Worm (Caenorhabditis elegans) whole organism, young adult: Measurements from ENCODE around the gene ZK856.16.
A peak's percentile ranks its signal among the peaks of the same experiment; 100 is the strongest.

Source experiments
- B0019.2 ChIP-seq: fragments of 200-800 bp; sonication (Bioruptor generic); conservative IDR thresholded peaks from 2 replicates; pipeline ENCODE4 v1.3.6; 2022; ENCODE audit warnings: missing genetic modification reagents, missing genetic modification characterization, missing compliant biosample characterization
- F57C9.4 ChIP-seq: sonication (generic microtip); optimal IDR thresholded peaks from 2 replicates; lab custom pipeline; 2017; ENCODE audit warnings: mild to moderate bottlenecking, missing genetic modification characterization, missing compliant biosample characterization
- K11D2.4 ChIP-seq: fragments of 200-800 bp; sonication (Bioruptor generic); IDR thresholded peaks from 2 replicates; pipeline ENCODE4 v1.3.6; 2022; ENCODE audit warnings: missing genetic modification reagents, missing genetic modification characterization, missing compliant biosample characterization
- T07F8.4 ChIP-seq: sonication (generic microtip); optimal IDR thresholded peaks from 2 replicates; lab custom pipeline; 2016; ENCODE audit warnings: mild to moderate bottlenecking, missing genetic modification characterization, moderate library complexity, missing compliant biosample characterization
- T26A5.8 ChIP-seq: sonication (generic microtip); optimal IDR thresholded peaks from 2 replicates; lab custom pipeline; 2016; ENCODE audit warnings: missing genetic modification characterization, missing compliant biosample characterization
- ZK185.1 ChIP-seq: sonication (generic microtip); optimal IDR thresholded peaks from 2 replicates; lab custom pipeline; 2016; ENCODE audit warnings: mild to moderate bottlenecking, missing genetic modification characterization, missing compliant biosample characterization; ENCODE audit not compliant: poor library complexity, severe bottlenecking
- akir-1 ChIP-seq: fragments of 200-800 bp; sonication (Bioruptor generic); optimal IDR thresholded peaks from 2 replicates; lab custom pipeline; 2018; ENCODE audit warnings: mild to moderate bottlenecking, missing genetic modification characterization, moderate library complexity, missing compliant biosample characterization
- aptf-2 ChIP-seq: fragments of 200-800 bp; sonication (Bioruptor generic); conservative IDR thresholded peaks from 2 replicates; pipeline ENCODE4 v1.3.6; 2022; ENCODE audit warnings: missing genetic modification reagents, missing genetic modification characterization, missing compliant biosample characterization
- aptf-3 ChIP-seq: fragments of 200-800 bp; sonication (Bioruptor generic); IDR thresholded peaks from 2 replicates; pipeline ENCODE4 v1.3.6; 2022; ENCODE audit warnings: missing genetic modification characterization, missing compliant biosample characterization
- attf-3 ChIP-seq: fragments of 200-800 bp; sonication (Bioruptor generic); conservative IDR thresholded peaks from 2 replicates; pipeline ENCODE4 v1.3.6; 2022; ENCODE audit warnings: missing genetic modification reagents, missing genetic modification characterization, missing compliant biosample characterization
- attf-5 ChIP-seq: fragments of 200-800 bp; sonication (Bioruptor generic); optimal IDR thresholded peaks from 2 replicates; lab custom pipeline; 2018; ENCODE audit warnings: mild to moderate bottlenecking, missing genetic modification characterization, missing compliant biosample characterization
- bed-2 ChIP-seq: fragments of 200-800 bp; sonication (Bioruptor generic); IDR thresholded peaks from 2 replicates; pipeline ENCODE4 v1.3.6; 2022; ENCODE audit warnings: missing genetic modification reagents, missing genetic modification characterization, missing compliant biosample characterization
- ccch-3 ChIP-seq: fragments of 200-800 bp; sonication (Bioruptor generic); optimal IDR thresholded peaks from 2 replicates; lab custom pipeline; 2018; ENCODE audit warnings: mild to moderate bottlenecking, missing genetic modification characterization, missing compliant biosample characterization
- cebp-1 ChIP-seq, 2 experiments: fragments of 200-800 bp in 1 of 2; sonication (Bioruptor generic) in 1 of 2; sonication (generic microtip) in 1 of 2; IDR thresholded peaks in 1 of 2; optimal IDR thresholded peaks in 1 of 2; 2 replicates each; pipeline versions ENCODE4 v1.3.6 to Lab custom; 2017 to 2022; ENCODE audit warnings: missing compliant biosample characterization in 2 of 2, missing genetic modification characterization in 2 of 2, mild to moderate bottlenecking in 1 of 2, missing genetic modification reagents in 1 of 2, moderate library complexity in 1 of 2
- cebp-2 ChIP-seq: fragments of 200-800 bp; sonication (Bioruptor generic); IDR thresholded peaks from 2 replicates; pipeline ENCODE4 v1.3.6; 2022; ENCODE audit warnings: missing genetic modification characterization, missing compliant biosample characterization
- ceh-100 ChIP-seq: fragments of 200-800 bp; sonication (Bioruptor generic); IDR thresholded peaks from 2 replicates; pipeline ENCODE4 v1.3.6; 2022; ENCODE audit warnings: missing genetic modification reagents, missing genetic modification characterization, missing compliant biosample characterization
- ceh-27 ChIP-seq: fragments of 200-800 bp; sonication (Bioruptor generic); optimal IDR thresholded peaks from 2 replicates; lab custom pipeline; 2018; ENCODE audit warnings: mild to moderate bottlenecking, missing genetic modification characterization, moderate library complexity, missing compliant biosample characterization
- ceh-58 ChIP-seq: fragments of 200-800 bp; sonication (Bioruptor generic); IDR thresholded peaks from 2 replicates; pipeline ENCODE4 v1.3.6; 2022; ENCODE audit warnings: missing genetic modification characterization, missing compliant biosample characterization
- die-1 ChIP-seq: sonication (generic microtip); optimal IDR thresholded peaks from 2 replicates; lab custom pipeline; 2016; ENCODE audit warnings: missing genotype, mild to moderate bottlenecking, missing genetic modification characterization, missing compliant biosample characterization
- dox-1 ChIP-seq: fragments of 200-800 bp; sonication (Bioruptor generic); IDR thresholded peaks from 2 replicates; pipeline ENCODE4 v1.3.6; 2022; ENCODE audit warnings: missing genetic modification reagents, missing genetic modification characterization, missing compliant biosample characterization
- ets-4 ChIP-seq: fragments of 200-800 bp; sonication (Bioruptor generic); optimal IDR thresholded peaks from 2 replicates; lab custom pipeline; 2018; ENCODE audit warnings: mild to moderate bottlenecking, missing genetic modification characterization, missing compliant biosample characterization
- gei-17 ChIP-seq: fragments of 200-800 bp; sonication (Bioruptor generic); optimal IDR thresholded peaks from 2 replicates; lab custom pipeline; 2018; ENCODE audit warnings: mild to moderate bottlenecking, missing genetic modification characterization, missing compliant biosample characterization
- hlh-12 ChIP-seq: sonication (generic microtip); optimal IDR thresholded peaks from 2 replicates; lab custom pipeline; 2016; ENCODE audit warnings: missing genetic modification characterization, missing compliant biosample characterization
- hmg-1.2 ChIP-seq: fragments of 200-800 bp; sonication (Bioruptor generic); IDR thresholded peaks from 2 replicates; pipeline ENCODE4 v1.3.6; 2022; ENCODE audit warnings: missing genetic modification reagents, missing genetic modification characterization, missing compliant biosample characterization
- hrde-1 ChIP-seq: sonication (generic microtip); optimal IDR thresholded peaks from 2 replicates; lab custom pipeline; 2016; ENCODE audit warnings: missing genetic modification characterization, mild to moderate bottlenecking, missing compliant biosample characterization, moderate library complexity, missing genotype, missing genetic modification reagents, borderline replicate concordance
- let-607 ChIP-seq, 2 experiments: fragments of 200-800 bp in 1 of 2; sonication (Bioruptor generic) in 1 of 2; sonication (generic microtip) in 1 of 2; optimal IDR thresholded peaks; 2 replicates each; lab custom pipeline; 2016 to 2018; ENCODE audit warnings: mild to moderate bottlenecking in 2 of 2, missing compliant biosample characterization in 2 of 2, missing genetic modification characterization in 2 of 2, moderate library complexity in 2 of 2, missing genotype in 1 of 2
- lin-40 ChIP-seq: sonication (generic microtip); optimal IDR thresholded peaks from 2 replicates; lab custom pipeline; 2016; ENCODE audit warnings: missing genetic modification characterization, mild to moderate bottlenecking, missing compliant biosample characterization, missing genotype, missing genetic modification reagents
- mcd-1 ChIP-seq: fragments of 200-800 bp; sonication (Bioruptor generic); IDR thresholded peaks from 2 replicates; pipeline ENCODE4 v1.3.6; 2022; ENCODE audit warnings: missing genetic modification reagents, missing genetic modification characterization, missing compliant biosample characterization
- mxl-1 ChIP-seq: sonication (generic microtip); optimal IDR thresholded peaks from 2 replicates; lab custom pipeline; 2016; ENCODE audit warnings: missing genetic modification characterization, missing compliant biosample characterization
- nhr-80 ChIP-seq: sonication (generic microtip); optimal IDR thresholded peaks from 2 replicates; lab custom pipeline; 2016; ENCODE audit warnings: missing genetic modification characterization, missing compliant biosample characterization
- pbrm-1 ChIP-seq: fragments of 200-800 bp; sonication (Bioruptor generic); IDR thresholded peaks from 2 replicates; pipeline ENCODE4 v1.3.6; 2022; ENCODE audit warnings: missing genetic modification reagents, missing genetic modification characterization, missing compliant biosample characterization
- rcor-1 ChIP-seq: fragments of 200-800 bp; sonication (Bioruptor generic); IDR thresholded peaks from 2 replicates; pipeline ENCODE4 v1.3.6; 2022; ENCODE audit warnings: missing genetic modification reagents, missing genetic modification characterization, missing compliant biosample characterization
- sea-2 ChIP-seq: fragments of 200-800 bp; sonication (Bioruptor generic); IDR thresholded peaks from 2 replicates; pipeline ENCODE4 v1.3.6; 2022; ENCODE audit warnings: missing genetic modification characterization, missing compliant biosample characterization
- snpc-3.4 ChIP-seq: sonication (generic microtip); optimal IDR thresholded peaks from 2 replicates; lab custom pipeline; 2017; ENCODE audit warnings: missing genetic modification characterization, mild to moderate bottlenecking, missing compliant biosample characterization, antibody characterized with exemption, moderate library complexity, missing genotype, missing genetic modification reagents
- snpc-4 ChIP-seq, 5 experiments: fragments of 150-350 bp in 1 of 5; sonication (generic microtip) in 4 of 5; optimal IDR thresholded peaks; 2 replicates each; lab custom pipeline; 2014 to 2018; ENCODE audit warnings: missing genetic modification characterization in 5 of 5, missing biosample characterization in 3 of 5, antibody characterized with exemption in 2 of 5, mild to moderate bottlenecking in 2 of 5, missing compliant biosample characterization in 2 of 5, missing genotype in 2 of 5, moderate library complexity in 2 of 5, missing genetic modification reagents in 1 of 5
- somi-1 ChIP-seq: fragments of 200-800 bp; sonication (Bioruptor generic); optimal IDR thresholded peaks from 2 replicates; lab custom pipeline; 2018; ENCODE audit warnings: mild to moderate bottlenecking, missing genetic modification characterization, missing compliant biosample characterization
- tbp1 ChIP-seq: fragments of 200-800 bp; sonication (Bioruptor generic); optimal IDR thresholded peaks from 2 replicates; lab custom pipeline; 2018; ENCODE audit warnings: mild to moderate bottlenecking, missing genetic modification characterization, missing compliant biosample characterization
- tlf-1 ChIP-seq: fragments of 200-800 bp; sonication (Bioruptor generic); optimal IDR thresholded peaks from 2 replicates; lab custom pipeline; 2018; ENCODE audit warnings: mild to moderate bottlenecking, missing genetic modification characterization, missing compliant biosample characterization
- ztf-18 ChIP-seq: sonication (generic microtip); optimal IDR thresholded peaks from 2 replicates; lab custom pipeline; 2016; ENCODE audit warnings: missing genotype, mild to moderate bottlenecking, missing genetic modification characterization, missing compliant biosample characterization
- ztf-25 ChIP-seq: fragments of 200-800 bp; sonication (Bioruptor generic); IDR thresholded peaks from 2 replicates; pipeline ENCODE4 v1.3.6; 2022; ENCODE audit warnings: missing genetic modification reagents, missing genetic modification characterization, missing compliant biosample characterization
- ztf-26 ChIP-seq: sonication (generic microtip); optimal IDR thresholded peaks from 2 replicates; lab custom pipeline; 2017; ENCODE audit warnings: missing genetic modification characterization, missing compliant biosample characterization

ZK856.16 gene

DNA sequence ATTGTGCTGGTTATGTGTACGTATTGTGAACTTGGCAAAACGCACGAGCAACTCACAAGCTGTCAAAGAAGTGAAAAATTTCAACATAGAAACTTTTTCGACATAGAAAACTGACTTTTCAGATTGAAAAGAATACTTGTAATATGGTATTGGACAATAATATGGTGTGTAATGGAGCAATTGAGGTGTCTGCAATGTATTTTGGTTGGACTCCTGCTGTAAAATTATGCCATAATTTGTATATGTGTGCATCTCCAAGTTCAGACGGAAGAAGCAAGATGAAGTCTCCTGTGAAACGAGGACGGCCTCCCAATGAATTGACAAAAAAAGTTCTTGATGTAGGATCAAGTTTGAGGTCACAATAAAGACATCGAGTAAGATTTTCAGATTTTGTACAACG, 21.6 kb downstream of the ZK856.16 start:
- TF ChIP-seq tbp1 (GFP tag; lab: Kevin White, UChicago), result no peak
- TF ChIP-seq mcd-1 (GFP tag; lab: Robert Waterston, UW), result no peak

DNA sequence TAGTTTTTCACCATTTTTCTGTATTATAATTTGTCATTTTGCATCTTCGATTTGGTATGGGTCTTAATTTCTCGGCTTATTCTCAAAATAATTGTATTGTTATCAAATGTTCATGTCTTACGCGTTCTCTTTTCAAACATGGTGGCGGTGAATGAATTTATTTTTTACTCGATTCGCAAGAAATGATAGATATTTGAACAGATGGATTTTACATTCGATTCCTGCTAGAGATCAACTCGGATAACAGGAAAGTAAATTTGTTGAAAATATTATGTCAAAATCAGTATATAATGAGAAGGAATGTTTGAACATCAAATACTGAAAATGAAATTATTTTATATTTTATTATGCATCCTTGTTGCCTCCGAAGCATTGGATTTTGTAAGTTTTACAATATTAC, 22.4 kb downstream of the ZK856.16 start, which contains the start of gene ZK856.4:
ZK856.4 (plus strand) TSS at position 301 of the 400 bp plus-strand sequence.
- TF ChIP-seq ccch-3 (GFP tag; lab: Kevin White, UChicago), result no peak
- TF ChIP-seq hrde-1 (tag; lab: Kevin White, UChicago), result no peak
- TF ChIP-seq dox-1 (GFP tag; lab: Robert Waterston, UW), result no peak
- no peak for TF ChIP-seq hlh-12
- no peak for TF ChIP-seq K11D2.4

DNA sequence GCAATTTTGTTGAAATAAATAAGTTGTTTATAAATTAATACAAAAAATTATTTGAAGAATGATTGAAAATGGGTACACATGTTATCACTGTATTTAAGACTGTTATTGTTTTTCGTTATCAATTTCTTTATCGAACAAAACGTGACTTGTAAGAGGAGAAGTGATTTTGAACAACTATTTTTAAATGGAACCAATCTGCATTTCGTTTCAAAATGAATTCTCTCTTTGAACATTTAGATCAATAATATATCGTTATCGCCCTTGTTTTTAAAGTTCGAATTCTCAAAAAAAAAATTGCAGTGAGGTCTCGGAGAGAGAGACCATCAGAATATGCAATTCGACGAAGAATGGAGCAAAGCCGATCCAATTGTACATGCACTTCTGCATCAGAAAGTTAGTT, 26.1 kb downstream of the ZK856.16 start, which contains the start of gene cul-5:
cul-5 (plus strand) TSS at position 301 of the 400 bp plus-strand sequence.
- TF ChIP-seq ccch-3 (GFP tag; lab: Kevin White, UChicago) (no peak), pbrm-1 (GFP tag; lab: Robert Waterston, UW) (no peak), T07F8.4 (tag; lab: Kevin White, UChicago) (no peak), ztf-25 (no peak), gei-17 (GFP tag; lab: Kevin White, UChicago) (no peak), aptf-2 (GFP tag; lab: Robert Waterston, UW) (no peak)

DNA sequence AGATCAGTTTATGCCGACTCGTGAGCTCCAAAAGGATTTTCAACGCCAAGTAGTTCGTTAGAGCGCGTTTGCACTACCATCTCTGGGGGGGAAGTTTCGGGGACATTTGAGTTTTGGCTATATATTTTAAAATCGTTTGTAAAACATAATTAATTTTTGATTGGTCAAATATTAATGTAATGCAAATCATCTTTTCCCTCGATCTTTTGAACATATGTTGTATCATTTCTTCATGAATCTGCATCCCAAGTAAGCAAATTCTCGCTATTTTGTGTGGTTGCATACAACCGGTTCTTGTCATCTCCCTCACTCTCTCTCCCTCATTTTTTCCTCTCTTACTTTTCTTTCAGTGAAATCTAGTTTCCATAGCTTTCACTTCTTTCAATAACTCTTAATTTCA, 27.2 kb downstream of the ZK856.16 start:
- TF ChIP-seq snpc-4 (GFP tag; optimal IDR thresholded peaks at IDR 0.05; lab: Kevin White, UChicago) (no peak), snpc-4 (tag; optimal IDR thresholded peaks at IDR 0.05; lab: Kevin White, UChicago) (peak in 2 of 4 experiments; percentile 14 to 23), ets-4 (no peak), attf-5 (peak; percentile 44), aptf-3 (GFP tag; lab: Robert Waterston, UW) (no peak), lin-40 (tag; lab: Kevin White, UChicago) (peak; percentile 31), B0019.2 (GFP tag; lab: Robert Waterston, UW) (no peak), nhr-80 (tag; lab: Kevin White, UChicago) (peak; percentile 16), mxl-1 (tag; lab: Kevin White, UChicago) (no peak), F57C9.4 (tag; lab: Kevin White, UChicago) (no peak), attf-3 (0 out of 2 replicates have a peak, but pooled peaks have one; percentile 18), ztf-26 (tag; lab: Kevin White, UChicago) (no peak), bed-2 (GFP tag; lab: Robert Waterston, UW) (no peak), ZK185.1 (peak; percentile 2), ceh-27 (peak; percentile 56), somi-1 (GFP tag; lab: Kevin White, UChicago) (no peak), cebp-1 (GFP tag; IDR thresholded peaks at IDR 0.05; lab: Robert Waterston, UW) (no peak), cebp-1 (tag; optimal IDR thresholded peaks at IDR 0.05; lab: Kevin White, UChicago) (peak; percentile 32), tlf-1 (GFP tag; lab: Kevin White, UChicago) (no peak), T26A5.8 (no peak), snpc-3.4 (tag; lab: Kevin White, UChicago) (no peak), die-1 (tag; lab: Kevin White, UChicago) (no peak), pbrm-1 (GFP tag; lab: Robert Waterston, UW) (no peak), aptf-2 (GFP tag; lab: Robert Waterston, UW) (no peak), sea-2 (GFP tag; lab: Robert Waterston, UW) (no peak), rcor-1 (GFP tag; lab: Robert Waterston, UW) (no peak), dox-1 (GFP tag; lab: Robert Waterston, UW) (peak; percentile 58; the same call in 1 of the 2 replicates), ceh-100 (GFP tag; lab: Robert Waterston, UW) (peak; percentile 91), ztf-18 (tag; lab: Kevin White, UChicago) (peak; percentile 30), akir-1 (GFP tag; lab: Kevin White, UChicago) (no peak), let-607 (tag; optimal IDR thresholded peaks at IDR 0.05; lab: Kevin White, UChicago) (peak in 1 of 2 experiments; percentile 6), ztf-25 (no peak), cebp-2 (no peak), ceh-58 (no peak), hmg-1.2 (GFP tag; lab: Robert Waterston, UW) (peak; percentile 10; the same call in 1 of the 2 replicates)
